Worm (Caenorhabditis elegans): ENCODE measurements around the gene C14A4.7.
A peak's percentile ranks its signal among the peaks of the same experiment; 100 is the strongest.

The C14A4.7 gene

ce11 chrII:10563368-10563767 lies 33.0 kb downstream of the C14A4.7 start, which contains the start of gene cdc-48.1 (continued):
- TF ChIP-seq aly-2 (tag; optimal IDR thresholded peaks at IDR 0.05) (peak; percentile 99), elt-3 (tag; optimal IDR thresholded peaks at IDR 0.05) (peak; percentile 96 to 100 (median 99)), mml-1 (tag; optimal IDR thresholded peaks at IDR 0.05) (no peak), mdl-1 (tag; optimal IDR thresholded peaks at IDR 0.05) (peak; percentile 94), hmg-11 (tag; optimal IDR thresholded peaks at IDR 0.05) (peak; percentile 98), zag-1 (tag; optimal IDR thresholded peaks at IDR 0.05) (peak; percentile 94), pqm-1 (tag; optimal IDR thresholded peaks at IDR 0.05) (peak; percentile 100), sea-2 (GFP tag; optimal IDR thresholded peaks at IDR 0.05) (peak; percentile 94), nhr-237 (tag; optimal IDR thresholded peaks at IDR 0.05) (peak; percentile 74), lin-15B (tag; optimal IDR thresholded peaks at IDR 0.05) (peak; percentile 100), unc-39 (tag; optimal IDR thresholded peaks at IDR 0.05) (peak; percentile 69), ZK546.5 (tag; optimal IDR thresholded peaks at IDR 0.05) (peak; percentile 80), ceh-16 (tag; optimal IDR thresholded peaks at IDR 0.05) (peak; percentile 79), unc-62 (GFP tag; optimal IDR thresholded peaks at IDR 0.05) (peak; percentile 100), pha-4 (tag; optimal IDR thresholded peaks at IDR 0.05) (peak; percentile 100), elt-2 (tag; optimal IDR thresholded peaks at IDR 0.05) (peak; percentile 97)

ce11 chrII:10559671-10560184 lies 36.6 kb downstream of the C14A4.7 start:
- TF ChIP-seq nhr-76 (tag; optimal IDR thresholded peaks at IDR 0.05) (no peak), elt-2 (tag; optimal IDR thresholded peaks at IDR 0.05) (peak; percentile 71), pqm-1 (tag; optimal IDR thresholded peaks at IDR 0.05) (peak; percentile 65), nhr-23 (tag; optimal IDR thresholded peaks at IDR 0.05) (peak; percentile 14), elt-1 (tag; optimal IDR thresholded peaks at IDR 0.05) (peak; percentile 0), nhr-43 (tag; optimal IDR thresholded peaks at IDR 0.05; ENCODE audit: poor library complexity, severe bottlenecking) (peak; percentile 40), snpc-4 (tag; optimal IDR thresholded peaks at IDR 0.05) (no peak), pha-4 (tag; optimal IDR thresholded peaks at IDR 0.05) (peak; percentile 21), nhr-77 (tag; optimal IDR thresholded peaks at IDR 0.05) (no peak), unc-39 (tag; optimal IDR thresholded peaks at IDR 0.05) (no peak), ama-1 (optimal IDR thresholded peaks at IDR 0.05) (peak; percentile 68)

DNA sequence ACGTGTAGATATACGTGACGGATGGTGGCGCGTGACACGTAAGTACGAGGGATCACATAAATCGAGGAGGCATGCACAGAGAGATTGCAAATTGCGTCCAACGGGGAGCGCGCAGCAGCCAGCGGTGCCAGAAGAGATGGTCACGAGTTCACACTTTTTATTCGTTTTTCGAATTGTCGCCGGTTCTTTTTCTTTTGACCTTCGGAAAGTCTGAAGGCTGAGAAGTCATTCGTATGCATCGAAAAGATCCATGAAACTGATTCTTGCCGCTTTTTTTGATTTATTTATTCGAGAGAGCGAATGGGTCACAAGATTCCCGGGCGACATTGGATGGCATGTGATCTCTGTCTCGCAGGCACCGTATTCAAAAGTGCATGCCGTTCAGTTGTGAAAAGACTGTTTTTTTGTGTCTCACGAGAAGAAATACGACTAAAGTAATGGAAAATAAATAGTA lies 37.4 kb downstream of the C14A4.7 start:
- TF ChIP-seq pqm-1 (tag; optimal IDR thresholded peaks at IDR 0.05), result no peak
- TF ChIP-seq R02D3.7 (tag; optimal IDR thresholded peaks at IDR 0.05), result no peak
- TF ChIP-seq elt-2 (tag; optimal IDR thresholded peaks at IDR 0.05), result no peak
- TF ChIP-seq nhr-12 (tag; optimal IDR thresholded peaks at IDR 0.05), result no peak
- peak; percentile 67 for TF ChIP-seq lin-15B (tag; optimal IDR thresholded peaks at IDR 0.05)
- no peak for TF ChIP-seq aly-2 (tag; optimal IDR thresholded peaks at IDR 0.05)
- peak; percentile 70 for TF ChIP-seq nhr-43 (tag; optimal IDR thresholded peaks at IDR 0.05; ENCODE audit: poor library complexity, severe bottlenecking)
- no peak for TF ChIP-seq ceh-28 (tag; optimal IDR thresholded peaks at IDR 0.05)
- TF ChIP-seq lin-39 (tag; optimal IDR thresholded peaks at IDR 0.05), result peak; percentile 66
- no peak for TF ChIP-seq zag-1 (tag; optimal IDR thresholded peaks at IDR 0.05)
- TF ChIP-seq tbx-2 (tag; optimal IDR thresholded peaks at IDR 0.05), result no peak
- no peak for TF ChIP-seq snpc-4 (tag; optimal IDR thresholded peaks at IDR 0.05)
- TF ChIP-seq unc-39 (tag; optimal IDR thresholded peaks at IDR 0.05), result no peak
- TF ChIP-seq skn-1 (tag; optimal IDR thresholded peaks at IDR 0.05), result no peak
- no peak for TF ChIP-seq fkh-2 (tag; optimal IDR thresholded peaks at IDR 0.05)
- TF ChIP-seq daf-12 (tag; optimal IDR thresholded peaks at IDR 0.05), result no peak
- no peak for TF ChIP-seq nhr-237 (tag; optimal IDR thresholded peaks at IDR 0.05)
- TF ChIP-seq ceh-16 (tag; optimal IDR thresholded peaks at IDR 0.05), result no peak
- peak; percentile 69 for TF ChIP-seq nfya-1 (tag; optimal IDR thresholded peaks at IDR 0.05; ENCODE audit: insufficient read depth)
- no peak for TF ChIP-seq egl-27 (tag; optimal IDR thresholded peaks at IDR 0.05)
- TF ChIP-seq hmg-11 (tag; optimal IDR thresholded peaks at IDR 0.05), result no peak
- TF ChIP-seq nhr-25 (tag; optimal IDR thresholded peaks at IDR 0.05), result peak; percentile 82
- TF ChIP-seq nhr-77 (tag; optimal IDR thresholded peaks at IDR 0.05), result no peak
- TF ChIP-seq ztf-4 (tag; optimal IDR thresholded peaks at IDR 0.05), result no peak
- peak; percentile 70 for TF ChIP-seq elt-1 (tag; optimal IDR thresholded peaks at IDR 0.05)
- TF ChIP-seq fkh-10 (GFP tag; optimal IDR thresholded peaks at IDR 0.05), result no peak
- TF ChIP-seq ceh-82 (tag; optimal IDR thresholded peaks at IDR 0.05), result no peak
- TF ChIP-seq lsy-12 (tag; optimal IDR thresholded peaks at IDR 0.05), result peak; percentile 57
- TF ChIP-seq nhr-23 (tag; optimal IDR thresholded peaks at IDR 0.05), result no peak
- no peak for TF ChIP-seq eor-1 (tag; optimal IDR thresholded peaks at IDR 0.05)
- peak; percentile 24 for TF ChIP-seq jun-1 (tag; optimal IDR thresholded peaks at IDR 0.05)
- no peak for TF ChIP-seq nhr-11 (tag; optimal IDR thresholded peaks at IDR 0.05)
- TF ChIP-seq ztf-11 (tag; optimal IDR thresholded peaks at IDR 0.05), result no peak
- no peak for TF ChIP-seq nhr-67 (tag; optimal IDR thresholded peaks at IDR 0.05)
- no peak for TF ChIP-seq elt-3 (tag; optimal IDR thresholded peaks at IDR 0.05)
- TF ChIP-seq ZK546.5 (tag; optimal IDR thresholded peaks at IDR 0.05), result no peak
- no peak for TF ChIP-seq nhr-28 (tag; optimal IDR thresholded peaks at IDR 0.05)
- peak; percentile 68 for TF ChIP-seq egl-5 (tag; optimal IDR thresholded peaks at IDR 0.05)
- no peak for TF ChIP-seq nhr-76 (tag; optimal IDR thresholded peaks at IDR 0.05)
- TF ChIP-seq pha-4 (tag; optimal IDR thresholded peaks at IDR 0.05), result no peak
- TF ChIP-seq sea-2 (GFP tag; optimal IDR thresholded peaks at IDR 0.05), result no peak
- TF ChIP-seq ceh-9 (tag; optimal IDR thresholded peaks at IDR 0.05), result no peak
- no peak for TF ChIP-seq unc-62 (GFP tag; optimal IDR thresholded peaks at IDR 0.05)
- TF ChIP-seq ama-1 (optimal IDR thresholded peaks at IDR 0.05), result peak; percentile 55
